Worm (Caenorhabditis elegans) whole organism, mixed stage, embryonic: ENCODE data around the gene str-178.

Experiments used
- bed-3 ChIP-seq: fragments of 200-800 bp; sonication (Bioruptor generic); optimal IDR thresholded peaks from 3 replicates; lab custom pipeline; 2018; ENCODE audit warnings: mild to moderate bottlenecking, missing genetic modification characterization, moderate library complexity, missing compliant biosample characterization
- elt-3 ChIP-seq: fragments of 150-350 bp; optimal IDR thresholded peaks from 2 replicates; lab custom pipeline; 2014; ENCODE audit warnings: missing biosample characterization, missing genetic modification characterization
- lsy-2 ChIP-seq: fragments of 150-350 bp; optimal IDR thresholded peaks from 2 replicates; lab custom pipeline; 2014; ENCODE audit warnings: missing biosample characterization, missing genetic modification characterization
- sptf-1 ChIP-seq: sonication (generic microtip); optimal IDR thresholded peaks from 2 replicates; lab custom pipeline; 2017; ENCODE audit warnings: mild to moderate bottlenecking, missing genetic modification characterization, moderate library complexity, missing compliant biosample characterization
- unc-120 ChIP-seq: sonication (generic microtip); optimal IDR thresholded peaks from 2 replicates; lab custom pipeline; 2017; ENCODE audit warnings: missing genetic modification characterization, missing compliant biosample characterization; ENCODE audit not compliant: poor library complexity, severe bottlenecking
- unc-39 ChIP-seq: fragments of 150-350 bp; optimal IDR thresholded peaks from 2 replicates; lab custom pipeline; 2014; ENCODE audit warnings: missing biosample characterization, missing genetic modification characterization
- unc-62 ChIP-seq: fragments of 150-350 bp; optimal IDR thresholded peaks from 2 replicates; lab custom pipeline; 2014; ENCODE audit warnings: missing biosample characterization, missing genetic modification reagents, missing genetic modification characterization

DNA sequence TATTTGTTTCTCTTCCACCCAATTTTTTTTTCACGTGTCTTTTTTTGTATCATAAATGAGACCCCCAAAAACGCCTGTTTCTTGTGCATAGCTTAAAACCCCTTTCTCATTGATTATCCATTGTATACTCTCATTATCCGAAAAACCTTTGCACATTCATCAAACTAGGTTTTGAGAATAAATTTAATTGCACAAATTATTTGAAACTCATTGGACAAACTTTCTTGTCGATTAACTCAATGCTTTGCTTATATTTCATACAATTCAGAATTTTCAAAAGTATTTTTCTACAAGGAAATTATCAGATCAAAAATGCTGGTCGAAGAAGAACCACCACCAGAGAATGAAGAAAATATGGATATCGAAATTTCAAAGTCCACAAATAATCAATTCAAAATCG, 12.3 kb downstream of the str-178 start, which contains the start of gene R11D1.1:
- TF ChIP-seq lsy-2 (tag; lab: Kevin White, UChicago) (no peak), unc-120 (no peak), unc-62 (GFP tag; lab: Kevin White, UChicago) (no peak), sptf-1 (tag; lab: Kevin White, UChicago) (no peak), unc-39 (tag; lab: Kevin White, UChicago) (no peak), elt-3 (no peak), bed-3 (GFP tag; lab: Kevin White, UChicago) (no peak)
